Worm (Caenorhabditis elegans) whole organism, late embryonic: ENCODE results near the gene natc-2.

ENCODE experiments used
- ama-1 ChIP-seq: fragments of 150-350 bp; optimal IDR thresholded peaks from 2 replicates; lab custom pipeline; 2014
- ceh-2 ChIP-seq: sonication (generic microtip); optimal IDR thresholded peaks from 2 replicates; lab custom pipeline; 2016; ENCODE audit warnings: missing genotype, missing genetic modification characterization, missing compliant biosample characterization
- dmd-4 ChIP-seq: sonication (generic microtip); optimal IDR thresholded peaks from 2 replicates; lab custom pipeline; 2016; ENCODE audit warnings: borderline replicate concordance, missing genetic modification characterization, missing compliant biosample characterization
- eyg-1 ChIP-seq: sonication (generic microtip); optimal IDR thresholded peaks from 2 replicates; lab custom pipeline; 2016; ENCODE audit warnings: missing genotype, missing genetic modification characterization, missing compliant biosample characterization
- fkh-10 ChIP-seq: fragments of 150-350 bp; optimal IDR thresholded peaks from 2 replicates; lab custom pipeline; 2014; ENCODE audit warnings: missing biosample characterization, missing genetic modification reagents, missing genetic modification characterization
- fkh-6 ChIP-seq: sonication (generic microtip); optimal IDR thresholded peaks from 2 replicates; lab custom pipeline; 2016; ENCODE audit warnings: missing genetic modification characterization, missing compliant biosample characterization
- nfya-1 ChIP-seq: sonication (generic microtip); optimal IDR thresholded peaks from 2 replicates; lab custom pipeline; 2017; ENCODE audit warnings: missing genetic modification characterization, mild to moderate bottlenecking, missing compliant biosample characterization, antibody characterized with exemption, moderate library complexity
- nhr-11 ChIP-seq: fragments of 150-350 bp; optimal IDR thresholded peaks from 2 replicates; lab custom pipeline; 2014; ENCODE audit warnings: missing biosample characterization, missing genetic modification characterization
- nhr-232 ChIP-seq: sonication (generic microtip); optimal IDR thresholded peaks from 2 replicates; lab custom pipeline; 2016; ENCODE audit warnings: missing genetic modification characterization, missing compliant biosample characterization
- pag-3 ChIP-seq: sonication (generic microtip); optimal IDR thresholded peaks from 2 replicates; lab custom pipeline; 2016; ENCODE audit warnings: missing compliant biosample characterization, missing genetic modification characterization, borderline replicate concordance
- pha-4 ChIP-seq: fragments of 150-350 bp; optimal IDR thresholded peaks from 2 replicates; lab custom pipeline; 2018; ENCODE audit warnings: missing biosample characterization, missing genetic modification reagents, missing genetic modification characterization
- syd-9 ChIP-seq: sonication (generic microtip); optimal IDR thresholded peaks from 2 replicates; lab custom pipeline; 2016; ENCODE audit warnings: mild to moderate bottlenecking, missing genetic modification characterization, moderate library complexity, missing compliant biosample characterization
- unc-55 ChIP-seq: sonication (generic microtip); optimal IDR thresholded peaks from 2 replicates; lab custom pipeline; 2017; ENCODE audit warnings: missing biosample characterization, missing genetic modification reagents, missing genetic modification characterization
- zip-5 ChIP-seq: sonication (generic microtip); optimal IDR thresholded peaks from 2 replicates; lab custom pipeline; 2016; ENCODE audit warnings: missing genetic modification characterization, missing compliant biosample characterization

- TF ChIP-seq syd-9 (tag; lab: Kevin White, UChicago) = no peak
- no peak for TF ChIP-seq eyg-1 (tag; lab: Kevin White, UChicago)
- TF ChIP-seq nhr-232 = no peak
- no peak for TF ChIP-seq pha-4 (tag; lab: Kevin White, UChicago)
- no peak for TF ChIP-seq ceh-2 (tag; lab: Kevin White, UChicago)
- no peak for TF ChIP-seq fkh-10 (GFP tag; lab: Kevin White, UChicago)
- TF ChIP-seq ama-1 = no peak
- no peak for TF ChIP-seq pag-3 (tag; lab: Kevin White, UChicago)
- TF ChIP-seq dmd-4 (tag; lab: Kevin White, UChicago) = no peak
- no peak for TF ChIP-seq zip-5 (tag; lab: Kevin White, UChicago)
- no peak for TF ChIP-seq nfya-1 (tag; lab: Kevin White, UChicago)
- TF ChIP-seq unc-55 (GFP tag; lab: Kevin White, UChicago) = no peak
- TF ChIP-seq nhr-11 (tag; lab: Kevin White, UChicago) = no peak
- no peak for TF ChIP-seq fkh-6 (tag; lab: Kevin White, UChicago)
Observed at ce11 chrV:5225660-5226059, 48.2 kb upstream of the natc-2 start.
